Worm (Caenorhabditis elegans) whole organism, late embryonic: Measurements from ENCODE around the gene ehbp-1.

ENCODE experiments used
- C38D4.7 ChIP-seq: fragments of 200-800 bp; sonication (Bioruptor generic); optimal IDR thresholded peaks from 2 replicates; lab custom pipeline; 2018; ENCODE audit warnings: mild to moderate bottlenecking, missing genetic modification characterization, moderate library complexity, missing compliant biosample characterization
- F13H6.1 ChIP-seq: sonication (generic microtip); optimal IDR thresholded peaks from 2 replicates; lab custom pipeline; 2016; ENCODE audit warnings: missing genetic modification characterization, missing compliant biosample characterization
- K02D7.2 ChIP-seq: sonication (generic microtip); optimal IDR thresholded peaks from 2 replicates; lab custom pipeline; 2017; ENCODE audit warnings: mild to moderate bottlenecking, missing genetic modification characterization, missing compliant biosample characterization
- K09A11.1 ChIP-seq: sonication (generic microtip); optimal IDR thresholded peaks from 2 replicates; lab custom pipeline; 2017; ENCODE audit warnings: antibody characterized with exemption, mild to moderate bottlenecking, missing genetic modification characterization, missing compliant biosample characterization; ENCODE audit not compliant: insufficient read depth
- Y22D7AL.16 ChIP-seq: sonication (generic microtip); optimal IDR thresholded peaks from 2 replicates; lab custom pipeline; 2016; ENCODE audit warnings: missing genetic modification characterization, missing compliant biosample characterization
- ahr-1 ChIP-seq: sonication (generic microtip); optimal IDR thresholded peaks from 2 replicates; lab custom pipeline; 2016; ENCODE audit warnings: missing genetic modification characterization, missing compliant biosample characterization
- ceh-18 ChIP-seq: sonication (generic microtip); optimal IDR thresholded peaks from 2 replicates; lab custom pipeline; 2016; ENCODE audit warnings: missing genetic modification characterization, missing compliant biosample characterization
- ceh-19 ChIP-seq: fragments of 200-800 bp; sonication (Bioruptor generic); optimal IDR thresholded peaks from 2 replicates; lab custom pipeline; 2018; ENCODE audit warnings: mild to moderate bottlenecking, missing genetic modification characterization, missing compliant biosample characterization
- ceh-2 ChIP-seq: sonication (generic microtip); optimal IDR thresholded peaks from 2 replicates; lab custom pipeline; 2016; ENCODE audit warnings: missing genotype, missing genetic modification characterization, missing compliant biosample characterization
- ceh-24 ChIP-seq: sonication (generic microtip); optimal IDR thresholded peaks from 2 replicates; lab custom pipeline; 2016; ENCODE audit warnings: mild to moderate bottlenecking, missing genetic modification characterization, missing compliant biosample characterization
- ceh-30 ChIP-seq: fragments of 150-350 bp; optimal IDR thresholded peaks from 2 replicates; lab custom pipeline; 2014; ENCODE audit warnings: missing biosample characterization, missing genetic modification characterization
- ceh-31 ChIP-seq: sonication (generic microtip); optimal IDR thresholded peaks from 2 replicates; lab custom pipeline; 2016; ENCODE audit warnings: missing genetic modification characterization, missing compliant biosample characterization
- ceh-34 ChIP-seq: sonication (generic microtip); optimal IDR thresholded peaks from 2 replicates; lab custom pipeline; 2016; ENCODE audit warnings: mild to moderate bottlenecking, missing genetic modification characterization, missing compliant biosample characterization
- ceh-45 ChIP-seq: fragments of 200-800 bp; sonication (Bioruptor generic); IDR thresholded peaks from 2 replicates; pipeline ENCODE4 v1.3.6; 2022; ENCODE audit warnings: missing genetic modification reagents, missing genetic modification characterization, missing compliant biosample characterization
- ceh-9 ChIP-seq: sonication (generic microtip); optimal IDR thresholded peaks from 2 replicates; lab custom pipeline; 2016; ENCODE audit warnings: mild to moderate bottlenecking, missing genetic modification characterization, inconsistent platforms, missing compliant biosample characterization
- dmd-4 ChIP-seq: sonication (generic microtip); optimal IDR thresholded peaks from 2 replicates; lab custom pipeline; 2016; ENCODE audit warnings: borderline replicate concordance, missing genetic modification characterization, missing compliant biosample characterization
- dve-1 ChIP-seq: sonication (generic microtip); optimal IDR thresholded peaks from 2 replicates; lab custom pipeline; 2017; ENCODE audit warnings: antibody characterized with exemption, mild to moderate bottlenecking, missing genetic modification characterization, missing compliant biosample characterization
- elt-2 ChIP-seq: sonication (generic microtip); optimal IDR thresholded peaks from 2 replicates; lab custom pipeline; 2016; ENCODE audit warnings: missing genetic modification reagents, missing genetic modification characterization, missing compliant biosample characterization
- elt-4 ChIP-seq: sonication (generic microtip); optimal IDR thresholded peaks from 2 replicates; lab custom pipeline; 2016; ENCODE audit warnings: missing genetic modification characterization, missing compliant biosample characterization
- fax-1 ChIP-seq: sonication (generic microtip); optimal IDR thresholded peaks from 2 replicates; lab custom pipeline; 2016; ENCODE audit warnings: missing genotype, missing genetic modification characterization, missing compliant biosample characterization
- fkh-10 ChIP-seq: fragments of 150-350 bp; optimal IDR thresholded peaks from 2 replicates; lab custom pipeline; 2014; ENCODE audit warnings: missing biosample characterization, missing genetic modification reagents, missing genetic modification characterization
- fkh-6 ChIP-seq: sonication (generic microtip); optimal IDR thresholded peaks from 2 replicates; lab custom pipeline; 2016; ENCODE audit warnings: missing genetic modification characterization, missing compliant biosample characterization
- hlh-13 ChIP-seq: fragments of 200-800 bp; sonication (Bioruptor generic); optimal IDR thresholded peaks from 2 replicates; lab custom pipeline; 2018; ENCODE audit warnings: mild to moderate bottlenecking, missing genetic modification characterization, missing compliant biosample characterization
- hlh-30 ChIP-seq: sonication (generic microtip); optimal IDR thresholded peaks from 2 replicates; lab custom pipeline; 2017; ENCODE audit warnings: antibody characterized with exemption, missing genetic modification characterization, missing compliant biosample characterization; ENCODE audit not compliant: insufficient read depth
- hlh-8 ChIP-seq: sonication (generic microtip); optimal IDR thresholded peaks from 2 replicates; lab custom pipeline; 2016; ENCODE audit warnings: missing genotype, missing genetic modification characterization, missing compliant biosample characterization
- madf-2 ChIP-seq: sonication (generic microtip); optimal IDR thresholded peaks from 2 replicates; lab custom pipeline; 2017; ENCODE audit warnings: missing genetic modification characterization, missing compliant biosample characterization
- nfya-1 ChIP-seq: sonication (generic microtip); optimal IDR thresholded peaks from 2 replicates; lab custom pipeline; 2017; ENCODE audit warnings: missing genetic modification characterization, mild to moderate bottlenecking, missing compliant biosample characterization, antibody characterized with exemption, moderate library complexity
- nhr-232 ChIP-seq: sonication (generic microtip); optimal IDR thresholded peaks from 2 replicates; lab custom pipeline; 2016; ENCODE audit warnings: missing genetic modification characterization, missing compliant biosample characterization
- npax-4 ChIP-seq: sonication (generic microtip); optimal IDR thresholded peaks from 2 replicates; lab custom pipeline; 2016; ENCODE audit warnings: missing genetic modification characterization, missing compliant biosample characterization
- pat-9 ChIP-seq: fragments of 200-800 bp; sonication (Bioruptor generic); optimal IDR thresholded peaks from 2 replicates; lab custom pipeline; 2018; ENCODE audit warnings: mild to moderate bottlenecking, missing genetic modification characterization, moderate library complexity, missing compliant biosample characterization
- pax-1 ChIP-seq: fragments of 150-350 bp; optimal IDR thresholded peaks from 2 replicates; lab custom pipeline; 2014; ENCODE audit warnings: missing biosample characterization, missing genetic modification characterization
- pha-4 ChIP-seq: fragments of 150-350 bp; optimal IDR thresholded peaks from 2 replicates; lab custom pipeline; 2018; ENCODE audit warnings: missing biosample characterization, missing genetic modification reagents, missing genetic modification characterization
- pqm-1 ChIP-seq: sonication (generic microtip); optimal IDR thresholded peaks from 2 replicates; lab custom pipeline; 2016; ENCODE audit warnings: missing genetic modification characterization, missing compliant biosample characterization
- pros-1 ChIP-seq: fragments of 150-350 bp; optimal IDR thresholded peaks from 2 replicates; lab custom pipeline; 2014; ENCODE audit warnings: missing biosample characterization, missing genetic modification reagents, missing genetic modification characterization
- ref-2 ChIP-seq: sonication (generic microtip); optimal IDR thresholded peaks from 2 replicates; lab custom pipeline; 2016; ENCODE audit warnings: missing genetic modification characterization, missing compliant biosample characterization
- rnt-1 ChIP-seq: sonication (generic microtip); optimal IDR thresholded peaks from 2 replicates; lab custom pipeline; 2016; ENCODE audit warnings: missing genetic modification characterization, missing compliant biosample characterization
- sox-2 ChIP-seq: fragments of 200-800 bp; sonication (Bioruptor generic); IDR thresholded peaks from 2 replicates; pipeline ENCODE4 v1.3.6; 2022; ENCODE audit warnings: missing genetic modification reagents, missing genetic modification characterization, missing compliant biosample characterization
- syd-9 ChIP-seq: sonication (generic microtip); optimal IDR thresholded peaks from 2 replicates; lab custom pipeline; 2016; ENCODE audit warnings: mild to moderate bottlenecking, missing genetic modification characterization, moderate library complexity, missing compliant biosample characterization
- tbx-2 ChIP-seq: sonication (generic microtip); optimal IDR thresholded peaks from 2 replicates; lab custom pipeline; 2016; ENCODE audit warnings: missing genetic modification characterization, missing compliant biosample characterization
- ttx-3 ChIP-seq: sonication (generic microtip); optimal IDR thresholded peaks from 2 replicates; lab custom pipeline; 2016; ENCODE audit warnings: missing genetic modification reagents, missing genetic modification characterization, missing compliant biosample characterization
- unc-3 ChIP-seq, 2 experiments: fragments of 200-800 bp in 1 of 2; sonication (Bioruptor generic) in 1 of 2; sonication (generic microtip) in 1 of 2; conservative IDR thresholded peaks in 1 of 2; optimal IDR thresholded peaks in 1 of 2; 2 replicates each; pipeline versions ENCODE4 v1.3.6 to Lab custom; 2016 to 2022; ENCODE audit warnings: missing compliant biosample characterization in 2 of 2, missing genetic modification characterization in 2 of 2, missing genetic modification reagents in 1 of 2
- unc-42 ChIP-seq: sonication (generic microtip); optimal IDR thresholded peaks from 2 replicates; lab custom pipeline; 2016; ENCODE audit warnings: missing genotype, missing genetic modification characterization, missing compliant biosample characterization
- unc-55 ChIP-seq: sonication (generic microtip); optimal IDR thresholded peaks from 2 replicates; lab custom pipeline; 2017; ENCODE audit warnings: missing biosample characterization, missing genetic modification reagents, missing genetic modification characterization
- unc-86 ChIP-seq: sonication (generic microtip); optimal IDR thresholded peaks from 2 replicates; lab custom pipeline; 2016; ENCODE audit warnings: missing genetic modification characterization, missing compliant biosample characterization
- zip-5 ChIP-seq: sonication (generic microtip); optimal IDR thresholded peaks from 2 replicates; lab custom pipeline; 2016; ENCODE audit warnings: missing genetic modification characterization, missing compliant biosample characterization

The ehbp-1 gene

DNA sequence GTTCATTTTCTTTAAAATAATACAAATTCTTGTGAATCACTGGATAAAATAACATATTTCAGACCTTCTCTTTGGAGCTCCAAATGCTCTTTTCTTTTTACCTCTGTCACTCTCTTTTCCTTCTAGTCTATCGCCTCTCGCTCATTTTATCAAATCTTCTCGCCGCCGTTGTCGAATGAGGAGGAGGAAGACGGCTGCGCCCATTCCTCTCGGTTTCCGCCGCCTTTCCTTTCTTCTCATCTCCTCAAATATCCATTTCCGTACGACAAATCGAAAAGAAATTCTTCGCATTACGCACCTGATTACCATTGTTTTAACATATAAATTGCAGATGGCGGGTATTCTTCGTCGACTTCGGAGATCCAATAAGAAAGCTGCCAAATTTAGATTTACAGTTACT lies at the start of gene ehbp-1:
ehbp-1 (plus strand) TSS at position 332 of the 400 bp plus-strand sequence.
- TF ChIP-seq unc-3 (GFP tag; conservative IDR thresholded peaks at IDR 0.05; lab: Robert Waterston, UW) (no peak), unc-3 (tag; optimal IDR thresholded peaks at IDR 0.05; lab: Kevin White, UChicago) (no peak), ceh-18 (no peak), ceh-31 (tag; lab: Kevin White, UChicago) (peak; percentile 22), ceh-24 (no peak), unc-42 (tag; lab: Kevin White, UChicago) (peak; percentile 88)
- TF ChIP-seq, all 69 proteins: peak for 2

DNA sequence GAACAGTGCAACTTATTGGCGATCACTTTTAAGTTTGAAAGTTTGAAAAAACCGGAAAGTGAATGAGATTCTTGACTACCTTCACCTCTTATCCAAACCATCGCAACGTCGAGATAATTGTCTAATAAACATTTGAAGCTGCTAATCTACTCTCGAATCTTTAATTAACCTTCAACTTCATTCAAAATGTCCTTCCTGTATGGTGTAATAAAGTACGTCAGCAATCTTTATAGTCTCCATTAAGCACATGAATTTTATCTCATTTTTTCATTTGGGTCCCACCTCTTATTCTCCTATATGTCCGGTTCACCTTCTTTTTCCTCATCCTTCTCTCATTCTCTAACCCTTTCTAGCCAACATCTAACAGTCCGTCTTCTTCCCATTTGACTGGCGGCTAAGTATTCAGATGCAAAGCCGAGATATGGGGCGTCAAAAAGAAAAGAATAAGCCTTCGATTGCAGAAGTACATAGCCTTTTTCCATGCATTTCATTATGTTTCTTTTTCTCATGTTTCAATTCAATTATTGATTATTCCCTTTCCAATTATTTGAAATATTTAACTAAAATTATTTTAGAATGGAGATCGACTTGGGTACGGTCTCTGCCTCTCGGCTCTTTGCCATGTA lies 49.5 kb upstream of the ehbp-1 start, which contains the start of gene swt-5:
swt-5 (plus strand) TSS at position 576 of the 626 bp plus-strand sequence.
- TF ChIP-seq tbx-2 (tag; lab: Kevin White, UChicago) (no peak), ceh-19 (GFP tag; lab: Kevin White, UChicago) (no peak)

DNA sequence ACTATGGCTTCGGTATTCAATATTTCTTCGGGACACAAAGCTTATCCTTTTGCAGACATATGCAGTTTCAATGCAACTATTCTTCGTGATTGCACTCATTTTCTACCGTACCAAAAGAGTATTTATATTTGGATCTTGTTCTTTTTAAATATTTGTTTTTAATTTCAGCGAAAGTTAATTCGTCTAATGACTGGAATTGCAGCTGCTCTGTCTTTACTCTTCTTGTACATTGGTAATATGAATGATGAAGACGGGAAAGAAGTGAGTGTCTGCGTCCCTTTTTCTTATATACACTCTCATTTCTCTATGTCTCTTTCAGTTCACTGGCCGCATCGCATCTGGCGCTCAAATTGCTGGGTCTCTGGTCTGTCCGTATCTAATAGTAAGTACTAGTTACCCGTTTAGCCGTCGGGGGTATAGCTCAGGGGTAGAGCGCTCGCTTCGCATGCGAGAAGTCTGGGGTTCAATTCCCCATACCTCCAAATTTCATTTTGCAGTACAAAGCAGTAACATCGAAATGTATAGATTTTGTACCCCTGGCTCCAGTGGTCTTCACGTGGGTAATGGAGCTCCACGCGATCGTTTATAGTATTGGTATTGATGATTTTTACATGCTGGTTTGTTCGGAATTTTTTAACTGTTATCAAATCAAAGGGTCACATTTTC lies 47.2 kb upstream of the ehbp-1 start:
- TF ChIP-seq ceh-45 (GFP tag; lab: Robert Waterston, UW) (peak; percentile 74; the same call in 1 of the 2 replicates), nfya-1 (tag; lab: Kevin White, UChicago) (peak; percentile 59), pros-1 (tag; lab: Kevin White, UChicago) (peak; percentile 15), ceh-34 (peak; percentile 92), nhr-232 (tag; lab: Kevin White, UChicago) (peak; percentile 82), ceh-2 (tag; lab: Kevin White, UChicago) (peak; percentile 77), C38D4.7 (peak; percentile 83), dmd-4 (peak; percentile 59), K09A11.1 (tag; lab: Kevin White, UChicago) (peak; percentile 71), K02D7.2 (tag; lab: Kevin White, UChicago) (peak; percentile 85), pax-1 (tag; lab: Kevin White, UChicago) (no peak), ttx-3 (tag; lab: Kevin White, UChicago) (peak; percentile 87), elt-4 (no peak), hlh-13 (peak; percentile 90), pat-9 (peak; percentile 90), ahr-1 (tag; lab: Kevin White, UChicago) (peak; percentile 49), ceh-31 (tag; lab: Kevin White, UChicago) (peak; percentile 79), npax-4 (tag; lab: Kevin White, UChicago) (peak; percentile 76), fax-1 (tag; lab: Kevin White, UChicago) (peak; percentile 72), ref-2 (tag; lab: Kevin White, UChicago) (peak; percentile 78), Y22D7AL.16 (tag; lab: Kevin White, UChicago) (peak; percentile 76), F13H6.1 (tag; lab: Kevin White, UChicago) (peak; percentile 65), hlh-30 (tag; lab: Kevin White, UChicago) (no peak), unc-86 (peak; percentile 88), zip-5 (tag; lab: Kevin White, UChicago) (peak; percentile 47), sox-2 (GFP tag; lab: Robert Waterston, UW) (peak; percentile 84), pha-4 (no peak), rnt-1 (peak; percentile 66), fkh-6 (tag; lab: Kevin White, UChicago) (peak; percentile 90), hlh-8 (tag; lab: Kevin White, UChicago) (peak; percentile 59), ceh-30 (tag; lab: Kevin White, UChicago) (no peak), tbx-2 (tag; lab: Kevin White, UChicago) (peak; percentile 80), fkh-10 (GFP tag; lab: Kevin White, UChicago) (peak; percentile 62), dve-1 (peak; percentile 56), ceh-9 (tag; lab: Kevin White, UChicago) (peak; percentile 46), elt-2 (tag; lab: Kevin White, UChicago) (peak; percentile 91), pqm-1 (tag; lab: Kevin White, UChicago) (peak; percentile 45), madf-2 (tag; lab: Kevin White, UChicago) (peak; percentile 81), unc-42 (tag; lab: Kevin White, UChicago) (peak; percentile 84), unc-55 (GFP tag; lab: Kevin White, UChicago) (no peak), syd-9 (tag; lab: Kevin White, UChicago) (peak; percentile 88)
